Worm (Caenorhabditis elegans) whole organism, early embryonic: ENCODE results near the gene ZK470.2.

Experiments
- B0310.2 ChIP-seq: sonication (generic microtip); optimal IDR thresholded peaks from 2 replicates; lab custom pipeline; 2016; ENCODE audit warnings: mild to moderate bottlenecking, missing genetic modification characterization, missing compliant biosample characterization
- F13C5.2 ChIP-seq: sonication (generic microtip); optimal IDR thresholded peaks from 2 replicates; lab custom pipeline; 2017; ENCODE audit warnings: mild to moderate bottlenecking, missing genetic modification characterization, inconsistent platforms, missing compliant biosample characterization
- aly-1 ChIP-seq: sonication (generic microtip); optimal IDR thresholded peaks from 2 replicates; lab custom pipeline; 2016; ENCODE audit warnings: missing genetic modification characterization, missing compliant biosample characterization
- ama-1 ChIP-seq: fragments of 150-350 bp; optimal IDR thresholded peaks from 2 replicates; lab custom pipeline; 2014
- ceh-13 ChIP-seq: fragments of 200-800 bp; sonication (Bioruptor generic); optimal IDR thresholded peaks from 2 replicates; lab custom pipeline; 2018; ENCODE audit warnings: mild to moderate bottlenecking, missing genetic modification characterization, missing compliant biosample characterization
- ceh-36 ChIP-seq: sonication (generic microtip); optimal IDR thresholded peaks from 2 replicates; lab custom pipeline; 2016; ENCODE audit warnings: missing genetic modification characterization, inconsistent platforms, missing compliant biosample characterization
- ets-7 ChIP-seq: sonication (generic microtip); optimal IDR thresholded peaks from 2 replicates; lab custom pipeline; 2016; ENCODE audit warnings: missing genotype, missing genetic modification characterization, missing compliant biosample characterization
- flt-1 ChIP-seq: fragments of 200-800 bp; sonication (Bioruptor generic); IDR thresholded peaks from 2 replicates; pipeline ENCODE4 v1.3.6; 2022; ENCODE audit warnings: missing genetic modification characterization, missing compliant biosample characterization
- hmbx-1 ChIP-seq: sonication (generic microtip); optimal IDR thresholded peaks from 2 replicates; lab custom pipeline; 2016; ENCODE audit warnings: mild to moderate bottlenecking, missing genetic modification characterization, missing compliant biosample characterization
- scrt-1 ChIP-seq: fragments of 200-800 bp; sonication (Bioruptor generic); IDR thresholded peaks from 2 replicates; pipeline ENCODE4 v1.3.6; 2022; ENCODE audit warnings: missing genetic modification characterization, missing compliant biosample characterization
- sea-1 ChIP-seq: fragments of 200-800 bp; sonication (Bioruptor generic); conservative IDR thresholded peaks from 2 replicates; pipeline ENCODE4 v1.3.6; 2022; ENCODE audit warnings: missing genetic modification characterization, missing compliant biosample characterization

ce11 chrX:4142648-4143259, 7.8 kb downstream of the ZK470.2 start:
- TF ChIP-seq flt-1 (GFP tag; lab: Robert Waterston, UW) (no peak), B0310.2 (tag; lab: Kevin White, UChicago) (no peak), ama-1 (no peak), F13C5.2 (tag; lab: Kevin White, UChicago) (no peak), ceh-13 (no peak), aly-1 (no peak), sea-1 (no peak), ets-7 (tag; lab: Kevin White, UChicago) (no peak), scrt-1 (no peak), ceh-36 (tag; lab: Kevin White, UChicago) (no peak), hmbx-1 (no peak)
